Worm (Caenorhabditis elegans): Measurements from ENCODE around the gene ZK1058.3.

Gene ZK1058.3

DNA sequence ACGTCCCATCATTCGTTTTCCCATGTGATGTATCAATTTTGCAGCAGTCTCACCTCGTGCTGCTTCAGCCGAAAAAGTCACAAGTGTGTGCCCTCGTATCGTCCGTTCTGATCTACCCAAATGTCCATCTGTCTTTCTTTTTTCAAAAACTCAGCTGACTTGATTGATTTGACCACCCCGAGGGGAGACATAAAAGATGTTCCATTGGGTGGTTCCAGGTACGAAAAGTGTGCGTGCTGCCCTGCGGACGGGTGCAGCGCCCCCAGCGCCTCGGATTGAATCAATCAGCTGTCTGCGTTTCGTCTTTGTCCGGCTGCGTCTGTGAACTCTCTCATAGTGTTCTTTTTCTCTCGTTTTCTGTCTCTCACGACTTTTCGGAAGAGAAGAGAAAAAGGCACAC is 34.6 kb downstream of the ZK1058.3 start:
- TF ChIP-seq fkh-10 (GFP tag; optimal IDR thresholded peaks at IDR 0.05) (no peak), nhr-28 (tag; optimal IDR thresholded peaks at IDR 0.05) (peak; percentile 70), lin-13 (GFP tag; optimal IDR thresholded peaks at IDR 0.05) (no peak), unc-62 (GFP tag; optimal IDR thresholded peaks at IDR 0.05 in 1 of 2) (peak in 1 of 2 experiments; percentile 100), unc-62 (tag; optimal IDR thresholded peaks at IDR 0.05) (no peak), lin-38 (GFP tag; IDR thresholded peaks at IDR 0.05) (no peak), mep-1 (tag; optimal IDR thresholded peaks at IDR 0.05) (peak; percentile 56), zip-11 (GFP tag; IDR thresholded peaks at IDR 0.05) (no peak), nhr-102 (tag; optimal IDR thresholded peaks at IDR 0.05) (peak; percentile 36), hlh-11 (tag; optimal IDR thresholded peaks at IDR 0.05) (peak; percentile 93), dve-1 (tag; optimal IDR thresholded peaks at IDR 0.05; ENCODE audit: insufficient read depth) (peak; percentile 72), mdl-1 (tag; optimal IDR thresholded peaks at IDR 0.05) (peak; percentile 42 to 87), rbr-2 (tag; optimal IDR thresholded peaks at IDR 0.05) (peak; percentile 20), nhr-42 (GFP tag; IDR thresholded peaks at IDR 0.05) (no peak), ces-1 (GFP tag; optimal IDR thresholded peaks at IDR 0.05) (no peak), lin-39 (tag; optimal IDR thresholded peaks at IDR 0.05) (peak; percentile 63), lsy-2 (tag; optimal IDR thresholded peaks at IDR 0.05) (peak; percentile 1 to 65), nhr-48 (tag; optimal IDR thresholded peaks at IDR 0.05) (peak; percentile 93), ceh-20 (GFP tag; IDR thresholded peaks at IDR 0.05) (peak; percentile 81), dmd-8 (GFP tag; IDR thresholded peaks at IDR 0.05) (no peak), nhr-237 (tag; optimal IDR thresholded peaks at IDR 0.05) (no peak), nhr-77 (tag; optimal IDR thresholded peaks at IDR 0.05) (peak; percentile 57), nhr-6 (tag; optimal IDR thresholded peaks at IDR 0.05) (peak; percentile 24), dmd-6 (GFP tag; IDR thresholded peaks at IDR 0.05) (peak; percentile 69), mxl-3 (GFP tag; optimal IDR thresholded peaks at IDR 0.05) (peak; percentile 75), madf-5 (GFP tag; IDR thresholded peaks at IDR 0.05) (0 out of 4 replicates have a peak, but pooled peaks of 1 of the 2 experiments have one; percentile 49), madf-9 (GFP tag; conservative IDR thresholded peaks at IDR 0.05) (0 out of 2 replicates have a peak, but pooled peaks have one; percentile 33), ctbp-1 (GFP tag; IDR thresholded peaks at IDR 0.05) (peak; percentile 47; the same call in 1 of the 2 replicates), nhr-11 (tag; optimal IDR thresholded peaks at IDR 0.05) (peak; percentile 43), zip-2 (tag; optimal IDR thresholded peaks at IDR 0.05) (no peak), php-3 (GFP tag; IDR thresholded peaks at IDR 0.05) (no peak), F37D6.2 (tag; optimal IDR thresholded peaks at IDR 0.05) (peak; percentile 9), mdt-29 (GFP tag; IDR thresholded peaks at IDR 0.05) (0 out of 2 replicates have a peak, but pooled peaks have one; percentile 48), hlh-30 (tag; optimal IDR thresholded peaks at IDR 0.05; ENCODE audit: insufficient read depth) (peak; percentile 96), cey-2 (tag; optimal IDR thresholded peaks at IDR 0.05; ENCODE audit: borderline replicate concordance, insufficient read depth) (peak; percentile 25), ceh-28 (tag; optimal IDR thresholded peaks at IDR 0.05) (peak; percentile 2), set-16 (GFP tag; IDR thresholded peaks at IDR 0.05) (peak; percentile 74; the same call in 1 of the 2 replicates), aha-1 (tag) (peak; percentile 92), daf-16 (GFP tag; optimal IDR thresholded peaks at IDR 0.05) (no peak), daf-16 (tag; optimal IDR thresholded peaks at IDR 0.05) (peak; percentile 34), hif-1 (tag; optimal IDR thresholded peaks at IDR 0.05) (peak in 1 of 2 experiments; percentile 80)

- TF ChIP-seq nhr-48 (tag; optimal IDR thresholded peaks at IDR 0.05) (peak; percentile 72), egl-43 (GFP tag; IDR thresholded peaks at IDR 0.05) (no peak), ZK546.5 (tag; optimal IDR thresholded peaks at IDR 0.05) (no peak), set-16 (GFP tag; IDR thresholded peaks at IDR 0.05) (no peak), ceh-28 (tag; optimal IDR thresholded peaks at IDR 0.05) (no peak), nhr-10 (tag; optimal IDR thresholded peaks at IDR 0.05) (no peak), lsy-2 (tag; optimal IDR thresholded peaks at IDR 0.05) (peak in 1 of 2 experiments; percentile 69), nhr-28 (tag; optimal IDR thresholded peaks at IDR 0.05) (peak; percentile 52), hlh-30 (tag; optimal IDR thresholded peaks at IDR 0.05; ENCODE audit: insufficient read depth) (peak; percentile 96), zip-11 (GFP tag; IDR thresholded peaks at IDR 0.05) (no peak), Y48G9A.11 (GFP tag; IDR thresholded peaks at IDR 0.05) (no peak), mep-1 (tag; optimal IDR thresholded peaks at IDR 0.05) (peak; percentile 49), lir-3 (tag; optimal IDR thresholded peaks at IDR 0.05) (no peak), lim-7 (GFP tag; IDR thresholded peaks at IDR 0.05) (no peak), nhr-77 (tag; optimal IDR thresholded peaks at IDR 0.05) (no peak), dmd-6 (GFP tag; IDR thresholded peaks at IDR 0.05) (0 out of 2 replicates have a peak, but pooled peaks have one; percentile 20), aha-1 (tag) (peak; percentile 96), mxl-3 (GFP tag; optimal IDR thresholded peaks at IDR 0.05) (peak; percentile 55), nhr-11 (tag; optimal IDR thresholded peaks at IDR 0.05) (peak; percentile 63), Y5F2A.4 (GFP tag; optimal IDR thresholded peaks at IDR 0.05) (no peak), hlh-11 (tag; optimal IDR thresholded peaks at IDR 0.05) (peak; percentile 78), nhr-25 (tag; optimal IDR thresholded peaks at IDR 0.05; ENCODE audit: borderline replicate concordance, insufficient read depth) (no peak)
These were observed 35.6 kb downstream of the ZK1058.3 start for ce11 chrIII:3954220-3954619.

All from whole organism, L4 larva.